Worm (Caenorhabditis elegans) whole organism, L3 larva: ENCODE results near the gene D2096.5.
A peak's percentile ranks its signal among the peaks of the same experiment; 100 is the strongest.

Experiments used
- R02D3.7 ChIP-seq: fragments of 150-350 bp; optimal IDR thresholded peaks from 2 replicates; lab custom pipeline; 2014; ENCODE audit warnings: missing biosample characterization, missing genetic modification characterization
- ZK546.5 ChIP-seq: sonication (generic microtip); optimal IDR thresholded peaks from 2 replicates; lab custom pipeline; 2017; ENCODE audit warnings: missing biosample characterization, missing genetic modification characterization
- aly-2 ChIP-seq: fragments of 150-350 bp; optimal IDR thresholded peaks from 2 replicates; lab custom pipeline; 2014; ENCODE audit warnings: missing biosample characterization, missing genetic modification characterization
- ama-1 ChIP-seq: fragments of 150-350 bp; optimal IDR thresholded peaks from 2 replicates; lab custom pipeline; 2018
- ceh-16 ChIP-seq: sonication (generic microtip); optimal IDR thresholded peaks from 2 replicates; lab custom pipeline; 2017; ENCODE audit warnings: missing biosample characterization, missing genetic modification characterization
- ceh-28 ChIP-seq: fragments of 150-350 bp; optimal IDR thresholded peaks from 2 replicates; lab custom pipeline; 2014; ENCODE audit warnings: missing biosample characterization, missing genetic modification reagents, missing genetic modification characterization
- ceh-82 ChIP-seq: fragments of 150-350 bp; optimal IDR thresholded peaks from 2 replicates; lab custom pipeline; 2014; ENCODE audit warnings: missing biosample characterization, missing genetic modification characterization
- ceh-9 ChIP-seq: sonication (generic microtip); optimal IDR thresholded peaks from 2 replicates; lab custom pipeline; 2018; ENCODE audit warnings: missing biosample characterization, missing genetic modification characterization
- daf-12 ChIP-seq: fragments of 150-350 bp; optimal IDR thresholded peaks from 2 replicates; lab custom pipeline; 2014; ENCODE audit warnings: missing biosample characterization, missing genetic modification reagents, missing genetic modification characterization
- elt-1 ChIP-seq: fragments of 150-350 bp; optimal IDR thresholded peaks from 2 replicates; lab custom pipeline; 2014; ENCODE audit warnings: missing biosample characterization, missing genetic modification characterization
- elt-2 ChIP-seq: sonication (generic microtip); optimal IDR thresholded peaks from 2 replicates; lab custom pipeline; 2016; ENCODE audit warnings: missing genetic modification reagents, mild to moderate bottlenecking, missing genetic modification characterization, missing compliant biosample characterization
- eor-1 ChIP-seq, 2 experiments: fragments of 150-350 bp; optimal IDR thresholded peaks; 2 replicates each; lab custom pipeline; 2014 to 2018; ENCODE audit warnings: missing biosample characterization in 2 of 2, missing genetic modification characterization in 2 of 2
- fkh-2 ChIP-seq: fragments of 150-350 bp; optimal IDR thresholded peaks from 2 replicates; lab custom pipeline; 2014; ENCODE audit warnings: missing biosample characterization, missing genetic modification reagents, missing genetic modification characterization
- fos-1 ChIP-seq: fragments of 150-350 bp; optimal IDR thresholded peaks from 2 replicates; lab custom pipeline; 2014; ENCODE audit warnings: missing biosample characterization, missing genetic modification characterization
- hmg-11 ChIP-seq: sonication (generic microtip); optimal IDR thresholded peaks from 2 replicates; lab custom pipeline; 2016; ENCODE audit warnings: missing genetic modification characterization, missing compliant biosample characterization
- jun-1 ChIP-seq: fragments of 150-350 bp; optimal IDR thresholded peaks from 2 replicates; lab custom pipeline; 2014; ENCODE audit warnings: missing biosample characterization, missing genetic modification reagents, missing genetic modification characterization
- lsy-12 ChIP-seq: sonication (generic microtip); optimal IDR thresholded peaks from 2 replicates; lab custom pipeline; 2016; ENCODE audit warnings: mild to moderate bottlenecking, missing genetic modification characterization, missing compliant biosample characterization
- mml-1 ChIP-seq: fragments of 150-350 bp; sonication (generic microtip); optimal IDR thresholded peaks from 3 replicates; lab custom pipeline; 2014; ENCODE audit warnings: missing biosample characterization, missing genetic modification characterization
- nhr-11 ChIP-seq: fragments of 150-350 bp; optimal IDR thresholded peaks from 2 replicates; lab custom pipeline; 2014; ENCODE audit warnings: missing biosample characterization, missing genetic modification characterization
- nhr-12 ChIP-seq: fragments of 150-350 bp; optimal IDR thresholded peaks from 2 replicates; lab custom pipeline; 2014; ENCODE audit warnings: missing biosample characterization, missing genetic modification characterization
- nhr-23 ChIP-seq: fragments of 150-350 bp; optimal IDR thresholded peaks from 2 replicates; lab custom pipeline; 2014; ENCODE audit warnings: missing biosample characterization, missing genetic modification reagents, missing genetic modification characterization
- nhr-237 ChIP-seq: fragments of 150-350 bp; optimal IDR thresholded peaks from 2 replicates; lab custom pipeline; 2014; ENCODE audit warnings: missing biosample characterization, missing genetic modification characterization
- nhr-25 ChIP-seq: sonication (generic microtip); optimal IDR thresholded peaks from 2 replicates; lab custom pipeline; 2017; ENCODE audit warnings: missing biosample characterization, missing genetic modification characterization
- nhr-28 ChIP-seq: fragments of 150-350 bp; optimal IDR thresholded peaks from 2 replicates; lab custom pipeline; 2014; ENCODE audit warnings: missing biosample characterization, missing genetic modification characterization
- nhr-43 ChIP-seq: sonication (generic microtip); optimal IDR thresholded peaks from 2 replicates; lab custom pipeline; 2016; ENCODE audit warnings: mild to moderate bottlenecking, missing genetic modification characterization, missing compliant biosample characterization; ENCODE audit not compliant: poor library complexity, severe bottlenecking
- nhr-67 ChIP-seq: fragments of 150-350 bp; optimal IDR thresholded peaks from 2 replicates; lab custom pipeline; 2014; ENCODE audit warnings: missing biosample characterization, missing genetic modification characterization
- nhr-76 ChIP-seq: fragments of 150-350 bp; sonication (generic microtip); optimal IDR thresholded peaks from 5 replicates; lab custom pipeline; 2014; ENCODE audit warnings: missing biosample characterization, missing genetic modification characterization
- nhr-77 ChIP-seq: fragments of 150-350 bp; optimal IDR thresholded peaks from 2 replicates; lab custom pipeline; 2014; ENCODE audit warnings: missing biosample characterization, missing genetic modification characterization
- pqm-1 ChIP-seq: fragments of 150-350 bp; optimal IDR thresholded peaks from 2 replicates; lab custom pipeline; 2017; ENCODE audit warnings: missing biosample characterization, missing genetic modification characterization, inconsistent platforms
- snpc-4 ChIP-seq: fragments of 150-350 bp; optimal IDR thresholded peaks from 2 replicates; lab custom pipeline; 2014; ENCODE audit warnings: missing biosample characterization, missing genetic modification characterization
- tbx-2 ChIP-seq: sonication (generic microtip); optimal IDR thresholded peaks from 2 replicates; lab custom pipeline; 2016; ENCODE audit warnings: mild to moderate bottlenecking, missing genetic modification characterization, missing compliant biosample characterization
- zag-1 ChIP-seq: fragments of 150-350 bp; optimal IDR thresholded peaks from 2 replicates; lab custom pipeline; 2014; ENCODE audit warnings: missing biosample characterization, missing genetic modification characterization
- ztf-4 ChIP-seq: fragments of 150-350 bp; optimal IDR thresholded peaks from 2 replicates; lab custom pipeline; 2014; ENCODE audit warnings: missing biosample characterization, missing genetic modification characterization

Gene D2096.5

DNA sequence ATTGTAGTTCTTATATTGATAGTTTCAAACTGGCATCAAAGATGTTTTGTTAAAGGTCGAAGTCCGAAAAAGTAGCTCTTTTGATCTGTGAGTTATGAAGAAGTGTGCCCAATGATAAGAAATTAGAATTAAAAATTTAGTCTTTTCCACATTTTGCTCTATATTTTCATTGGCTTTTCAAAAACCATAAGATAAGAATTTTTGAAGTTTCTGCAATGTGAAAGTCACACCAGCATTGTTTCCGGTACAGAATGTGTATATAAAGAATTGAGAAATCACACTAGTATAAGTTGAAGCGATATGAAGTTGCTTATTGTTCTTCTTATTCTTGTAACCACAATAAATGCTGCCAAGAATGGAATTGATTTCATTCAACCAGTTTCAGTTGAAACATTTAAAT, 27.0 kb downstream of the D2096.5 start, which contains the start of gene lys-10:
TSS of gene lys-10 (plus strand) at position 301 of the 400 bp plus-strand sequence.
- no peak for TF ChIP-seq R02D3.7 (tag; lab: Kevin White, UChicago)

DNA sequence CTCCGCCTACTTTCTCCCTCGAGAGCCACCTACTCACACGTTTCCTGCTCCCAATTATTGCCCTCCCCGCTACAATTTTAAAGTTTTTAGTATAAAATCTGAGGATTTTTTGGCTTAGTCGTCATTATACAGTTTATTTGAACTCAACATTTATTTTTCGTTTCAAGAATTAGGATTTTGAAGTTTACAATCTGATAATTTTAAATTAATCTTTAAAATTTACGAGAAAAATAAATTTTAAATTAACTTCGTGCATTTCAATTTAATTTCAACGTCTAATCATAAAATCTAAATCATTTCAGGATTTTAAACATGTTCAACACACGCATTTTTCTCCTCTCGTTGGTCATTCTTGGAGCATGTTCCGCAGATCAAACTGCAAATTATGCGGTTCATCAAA, 30.7 kb downstream of the D2096.5 start, which contains the start of gene F35H10.2:
TSS of gene F35H10.2 (plus strand) at position 301 of the 400 bp plus-strand sequence.
- TF ChIP-seq nhr-67 (no peak), nhr-43 (tag; lab: Kevin White, UChicago) (no peak), ama-1 (lab: Kevin White, UChicago) (no peak), jun-1 (tag; lab: Kevin White, UChicago) (no peak), mml-1 (no peak), daf-12 (tag; lab: Kevin White, UChicago) (no peak), elt-2 (tag; lab: Kevin White, UChicago) (no peak), ceh-28 (no peak), elt-1 (tag; lab: Kevin White, UChicago) (no peak), aly-2 (tag; lab: Kevin White, UChicago) (no peak), fkh-2 (no peak), ceh-9 (tag; lab: Kevin White, UChicago) (no peak)

DNA sequence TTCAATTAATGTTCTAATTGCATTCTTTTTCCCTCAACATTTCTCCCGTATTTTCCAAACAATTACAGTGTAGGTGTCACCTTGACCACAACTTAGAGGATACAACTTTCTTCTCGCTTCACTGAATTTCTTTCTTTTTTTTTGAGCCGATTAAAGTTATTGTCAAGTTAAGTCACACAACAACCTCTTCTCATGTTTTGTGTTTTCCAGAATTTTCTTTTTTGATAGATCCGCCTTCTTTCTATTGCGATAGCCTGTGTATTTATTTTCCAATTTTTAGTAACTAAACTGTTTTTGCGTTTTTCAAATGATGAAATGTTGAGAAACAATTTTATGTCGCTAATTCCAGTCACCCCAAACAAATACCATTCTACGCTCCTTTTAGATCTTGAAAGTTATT, 33.9 kb downstream of the D2096.5 start, which contains the start of gene F35H10.3:
TSS of gene F35H10.3 (plus strand) at position 301 of the 400 bp plus-strand sequence.
- TF ChIP-seq R02D3.7 (tag; lab: Kevin White, UChicago) (no peak), nhr-77 (tag; lab: Kevin White, UChicago) (no peak), nhr-67 (no peak), nhr-43 (tag; lab: Kevin White, UChicago) (no peak), ZK546.5 (tag; lab: Kevin White, UChicago) (no peak), pqm-1 (tag; lab: Kevin White, UChicago) (no peak), tbx-2 (tag; lab: Kevin White, UChicago) (no peak), fos-1 (tag; lab: Kevin White, UChicago) (no peak), jun-1 (tag; lab: Kevin White, UChicago) (no peak), nhr-28 (tag; lab: Kevin White, UChicago) (no peak), lsy-12 (no peak), nhr-76 (no peak), nhr-23 (tag; lab: Kevin White, UChicago) (no peak), ceh-28 (no peak), nhr-11 (no peak), nhr-237 (tag; lab: Kevin White, UChicago) (no peak), ama-1 (lab: Kevin White, UChicago) (no peak), ceh-9 (tag; lab: Kevin White, UChicago) (no peak)

- TF ChIP-seq ceh-82 (tag; lab: Kevin White, UChicago) (no peak), nhr-25 (tag; lab: Kevin White, UChicago) (peak; percentile 27)
Observed at ce11 chrIV:8318799-8319198, 40.8 kb downstream of the D2096.5 start.

DNA sequence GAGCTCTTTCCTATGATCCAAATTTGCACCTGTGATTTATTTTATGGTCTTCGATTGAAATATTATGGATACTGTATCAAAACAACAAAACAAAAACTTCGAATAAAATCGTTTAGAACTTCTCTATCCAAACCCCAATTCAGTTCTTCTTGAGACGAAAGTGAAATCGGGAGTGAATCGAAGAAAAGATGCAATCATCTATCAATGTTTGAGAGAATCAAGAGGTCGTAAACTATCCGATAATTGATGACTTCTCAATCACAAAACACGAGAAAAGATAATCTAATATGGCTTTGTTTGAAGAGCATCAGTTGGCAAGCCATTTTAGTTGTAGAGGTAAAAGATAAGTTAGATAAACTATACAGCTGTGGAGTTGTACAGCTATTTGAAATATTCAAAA, 41.8 kb downstream of the D2096.5 start:
- TF ChIP-seq ZK546.5 (tag; lab: Kevin White, UChicago), result no peak
- TF ChIP-seq nhr-23 (tag; lab: Kevin White, UChicago), result peak; percentile 34
- no peak for TF ChIP-seq nhr-12 (tag; lab: Kevin White, UChicago)
- TF ChIP-seq nhr-11, result no peak
- no peak for TF ChIP-seq nhr-25 (tag; lab: Kevin White, UChicago)

DNA sequence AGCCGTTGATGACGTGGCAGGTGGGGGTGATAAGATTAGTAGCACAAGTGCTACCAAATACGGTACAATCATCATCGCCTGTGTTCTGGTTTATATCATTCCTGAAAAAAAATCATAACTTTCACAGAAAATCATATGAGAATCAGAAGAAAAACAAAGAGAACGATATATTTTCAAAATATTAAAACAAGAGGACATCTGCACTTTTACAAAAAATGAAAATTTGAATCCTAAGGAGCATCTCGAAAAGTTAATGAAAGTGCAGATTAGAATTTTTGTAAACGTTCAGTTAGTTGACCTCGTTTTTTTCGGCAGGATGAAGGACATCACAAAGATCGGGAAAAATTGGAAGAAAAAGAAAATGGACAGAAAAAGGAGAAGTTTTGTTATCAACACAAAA, 46.7 kb downstream of the D2096.5 start, which contains the start of gene F35H10.10:
TSS of gene F35H10.10 (minus strand) at position 101 of the 400 bp plus-strand sequence.
- TF ChIP-seq ztf-4 (tag; lab: Kevin White, UChicago), result no peak
- no peak for TF ChIP-seq hmg-11
- no peak for TF ChIP-seq daf-12 (tag; lab: Kevin White, UChicago)
- peak; percentile 21 for TF ChIP-seq nhr-23 (tag; lab: Kevin White, UChicago)
- TF ChIP-seq, all 47 proteins: peak for 1

- TF ChIP-seq nhr-237 (tag; lab: Kevin White, UChicago) (no peak), ztf-4 (tag; lab: Kevin White, UChicago) (no peak), nhr-67 (no peak), mml-1 (no peak), nhr-43 (tag; lab: Kevin White, UChicago) (no peak), hmg-11 (no peak), zag-1 (tag; lab: Kevin White, UChicago) (no peak), ceh-16 (tag; lab: Kevin White, UChicago) (no peak), eor-1 (tag; optimal IDR thresholded peaks at IDR 0.05; lab: Kevin White, UChicago) (no peak), jun-1 (tag; lab: Kevin White, UChicago) (no peak), snpc-4 (no peak), nhr-76 (no peak)
Observed at ce11 chrIV:8312105-8312504, 47.5 kb downstream of the D2096.5 start.
